Fruit fly (Drosophila melanogaster) whole organism, embryonic: Measurements from ENCODE around the gene CG6959.

Experiments used
- Bgb ChIP-seq: fragments of 200-800 bp; sonication (Bioruptor generic); IDR thresholded peaks from 2 replicates; pipeline ENCODE4 v1.3.6; 2022; ENCODE audit warnings: missing biosample characterization, missing genetic modification characterization; ENCODE audit not compliant: partially characterized antibody
- CG13894 ChIP-seq: fragments of 200-800 bp; sonication (Bioruptor generic); optimal IDR thresholded peaks from 3 replicates; lab custom pipeline; 2018; ENCODE audit warnings: missing biosample characterization, mild to moderate bottlenecking, missing genetic modification characterization, moderate library complexity
- CG14441 ChIP-seq: fragments of 200-800 bp; sonication (Bioruptor generic); IDR thresholded peaks from 2 replicates; pipeline ENCODE4 v1.3.6; 2022; ENCODE audit warnings: missing biosample characterization, missing genetic modification characterization
- CG16815 ChIP-seq: fragments of 200-800 bp; sonication (Bioruptor generic); optimal IDR thresholded peaks from 3 replicates; lab custom pipeline; 2017; ENCODE audit warnings: missing biosample characterization, mild to moderate bottlenecking, missing genetic modification characterization
- CG2116 ChIP-seq: fragments of 200-800 bp; sonication (Bioruptor generic); optimal IDR thresholded peaks from 3 replicates; lab custom pipeline; 2018; ENCODE audit warnings: missing biosample characterization, mild to moderate bottlenecking, missing genetic modification characterization
- CG5180 ChIP-seq: fragments of 200-800 bp; sonication (Bioruptor generic); optimal IDR thresholded peaks from 3 replicates; lab custom pipeline; 2017; ENCODE audit warnings: missing biosample characterization, missing genetic modification characterization, mild to moderate bottlenecking, moderate library complexity, missing genetic modification reagents
- Mrtf ChIP-seq: fragments of 200-800 bp; sonication (Bioruptor generic); IDR thresholded peaks from 3 replicates; pipeline ENCODE4 v1.3.6; 2022; ENCODE audit warnings: missing biosample characterization, missing genetic modification characterization
- NC2β ChIP-seq: fragments of 200-800 bp; sonication (Bioruptor generic); optimal IDR thresholded peaks from 2 replicates; lab custom pipeline; 2016; ENCODE audit warnings: missing biosample characterization, missing genetic modification characterization
- ase ChIP-seq: fragments of 200-800 bp; sonication (Bioruptor generic); IDR thresholded peaks from 3 replicates; pipeline ENCODE4 v1.3.6; 2022; ENCODE audit warnings: missing biosample characterization, missing genetic modification characterization
- ato ChIP-seq: fragments of 200-800 bp; sonication (Bioruptor generic); IDR thresholded peaks from 2 replicates; pipeline ENCODE4 v1.3.6; 2022; ENCODE audit warnings: missing biosample characterization, missing genetic modification characterization; ENCODE audit not compliant: partially characterized antibody
- fd102C ChIP-seq: fragments of 200-800 bp; sonication (Bioruptor generic); optimal IDR thresholded peaks from 2 replicates; lab custom pipeline; 2018; ENCODE audit warnings: missing biosample characterization, mild to moderate bottlenecking, missing genetic modification characterization, moderate library complexity
- tin ChIP-seq: fragments of 200-800 bp; sonication (Bioruptor generic); optimal IDR thresholded peaks from 3 replicates; lab custom pipeline; 2016; ENCODE audit warnings: missing biosample characterization, missing genetic modification characterization

dm6 chr3R:11865132-11865531 is 4.1 kb downstream of the CG6959 start:
- TF ChIP-seq Mrtf (GFP tag; lab: Robert Waterston, UW) (no peak), ato (GFP tag; lab: Robert Waterston, UW) (no peak), CG16815 (no peak), CG2116 (GFP tag; lab: Kevin White, UChicago) (no peak), CG14441 (GFP tag; lab: Robert Waterston, UW) (no peak), tin (GFP tag; lab: Kevin White, UChicago) (no peak), Bgb (GFP tag; lab: Robert Waterston, UW) (no peak), CG5180 (GFP tag; lab: Kevin White, UChicago) (peak; percentile 10), NC2β (GFP tag; lab: Kevin White, UChicago) (no peak), ase (GFP tag; lab: Robert Waterston, UW) (no peak), fd102C (no peak), CG13894 (tag; lab: Kevin White, UChicago) (no peak)
